Worm (Caenorhabditis elegans) whole organism, mixed stage, embryonic: ENCODE data around the gene T26C11.8.
A peak's percentile ranks its signal among the peaks of the same experiment; 100 is the strongest.

Experiments
- M03D4.4 ChIP-seq: sonication (generic microtip); optimal IDR thresholded peaks from 2 replicates; lab custom pipeline; 2017; ENCODE audit warnings: mild to moderate bottlenecking, missing genetic modification characterization, missing compliant biosample characterization
- blmp-1 ChIP-seq: fragments of 150-350 bp; optimal IDR thresholded peaks from 2 replicates; lab custom pipeline; 2014; ENCODE audit warnings: missing biosample characterization, missing genetic modification characterization
- ceh-39 ChIP-seq: fragments of 150-350 bp; optimal IDR thresholded peaks from 2 replicates; lab custom pipeline; 2014; ENCODE audit warnings: missing biosample characterization, missing genetic modification characterization
- ceh-43 ChIP-seq: fragments of 200-800 bp; sonication (Bioruptor generic); optimal IDR thresholded peaks from 2 replicates; lab custom pipeline; 2018; ENCODE audit warnings: mild to moderate bottlenecking, missing genetic modification characterization, moderate library complexity, missing compliant biosample characterization
- ces-1 ChIP-seq: fragments of 150-350 bp; optimal IDR thresholded peaks from 2 replicates; lab custom pipeline; 2014; ENCODE audit warnings: missing biosample characterization, missing genetic modification reagents, missing genetic modification characterization
- cnd-1 ChIP-seq: fragments of 200-800 bp; sonication (Bioruptor generic); optimal IDR thresholded peaks from 2 replicates; lab custom pipeline; 2018; ENCODE audit warnings: mild to moderate bottlenecking, missing genetic modification characterization, missing compliant biosample characterization
- drap-1 ChIP-seq: fragments of 200-800 bp; sonication (Bioruptor generic); optimal IDR thresholded peaks from 3 replicates; lab custom pipeline; 2018; ENCODE audit warnings: mild to moderate bottlenecking, missing genetic modification characterization, missing compliant biosample characterization
- elt-1 ChIP-seq: sonication (generic microtip); optimal IDR thresholded peaks from 2 replicates; lab custom pipeline; 2017; ENCODE audit warnings: missing genetic modification characterization, mild to moderate bottlenecking, missing compliant biosample characterization, antibody characterized with exemption, moderate library complexity, borderline replicate concordance; ENCODE audit not compliant: insufficient read depth
- elt-3 ChIP-seq: fragments of 150-350 bp; optimal IDR thresholded peaks from 2 replicates; lab custom pipeline; 2014; ENCODE audit warnings: missing biosample characterization, missing genetic modification characterization
- flh-1 ChIP-seq: fragments of 200-800 bp; sonication (Bioruptor generic); optimal IDR thresholded peaks from 2 replicates; lab custom pipeline; 2018; ENCODE audit warnings: mild to moderate bottlenecking, missing genetic modification characterization, moderate library complexity, missing compliant biosample characterization
- ham-2 ChIP-seq: fragments of 200-800 bp; sonication (Bioruptor generic); optimal IDR thresholded peaks from 2 replicates; lab custom pipeline; 2018; ENCODE audit warnings: mild to moderate bottlenecking, missing genetic modification characterization, missing compliant biosample characterization
- hlh-1 ChIP-seq: fragments of 150-350 bp; optimal IDR thresholded peaks from 2 replicates; lab custom pipeline; 2014; ENCODE audit warnings: missing biosample characterization, missing genetic modification reagents, missing genetic modification characterization
- lin-13 ChIP-seq: fragments of 150-350 bp; optimal IDR thresholded peaks from 2 replicates; lab custom pipeline; 2014; ENCODE audit warnings: missing biosample characterization, missing genetic modification characterization
- lin-32 ChIP-seq: fragments of 200-800 bp; sonication (Bioruptor generic); optimal IDR thresholded peaks from 2 replicates; lab custom pipeline; 2018; ENCODE audit warnings: mild to moderate bottlenecking, missing genetic modification characterization, missing compliant biosample characterization
- lsy-2 ChIP-seq: fragments of 150-350 bp; optimal IDR thresholded peaks from 2 replicates; lab custom pipeline; 2014; ENCODE audit warnings: missing biosample characterization, missing genetic modification characterization
- mab-5 ChIP-seq: fragments of 150-350 bp; optimal IDR thresholded peaks from 2 replicates; lab custom pipeline; 2014; ENCODE audit warnings: missing biosample characterization, missing genetic modification characterization
- mep-1 ChIP-seq: fragments of 150-350 bp; optimal IDR thresholded peaks from 2 replicates; lab custom pipeline; 2017; ENCODE audit warnings: missing biosample characterization, missing genetic modification reagents, missing genetic modification characterization, inconsistent platforms
- nhr-28 ChIP-seq: fragments of 150-350 bp; optimal IDR thresholded peaks from 2 replicates; lab custom pipeline; 2014; ENCODE audit warnings: missing biosample characterization, missing genetic modification characterization
- nhr-76 ChIP-seq: sonication (generic microtip); optimal IDR thresholded peaks from 2 replicates; lab custom pipeline; 2017; ENCODE audit warnings: missing biosample characterization, missing genetic modification characterization
- pha-4 ChIP-seq: fragments of 150-350 bp; optimal IDR thresholded peaks from 2 replicates; lab custom pipeline; 2018; ENCODE audit warnings: missing biosample characterization, missing genetic modification reagents, missing genetic modification characterization
- sem-2 ChIP-seq: fragments of 200-800 bp; sonication (Bioruptor generic); optimal IDR thresholded peaks from 2 replicates; lab custom pipeline; 2018; ENCODE audit warnings: mild to moderate bottlenecking, missing genetic modification characterization, missing compliant biosample characterization
- snpc-4 ChIP-seq: fragments of 150-350 bp; optimal IDR thresholded peaks from 2 replicates; lab custom pipeline; 2014; ENCODE audit warnings: missing biosample characterization, missing genetic modification characterization
- sptf-1 ChIP-seq: sonication (generic microtip); optimal IDR thresholded peaks from 2 replicates; lab custom pipeline; 2017; ENCODE audit warnings: mild to moderate bottlenecking, missing genetic modification characterization, moderate library complexity, missing compliant biosample characterization
- tbx-8 ChIP-seq: fragments of 200-800 bp; sonication (Bioruptor generic); optimal IDR thresholded peaks from 2 replicates; lab custom pipeline; 2018; ENCODE audit warnings: mild to moderate bottlenecking, missing genetic modification characterization, moderate library complexity, missing compliant biosample characterization
- unc-120 ChIP-seq: sonication (generic microtip); optimal IDR thresholded peaks from 2 replicates; lab custom pipeline; 2017; ENCODE audit warnings: missing genetic modification characterization, missing compliant biosample characterization; ENCODE audit not compliant: poor library complexity, severe bottlenecking
- unc-39 ChIP-seq: fragments of 150-350 bp; optimal IDR thresholded peaks from 2 replicates; lab custom pipeline; 2014; ENCODE audit warnings: missing biosample characterization, missing genetic modification characterization
- unc-62 ChIP-seq: fragments of 150-350 bp; optimal IDR thresholded peaks from 2 replicates; lab custom pipeline; 2014; ENCODE audit warnings: missing biosample characterization, missing genetic modification reagents, missing genetic modification characterization
- zip-8 ChIP-seq: fragments of 150-350 bp; optimal IDR thresholded peaks from 2 replicates; lab custom pipeline; 2014; ENCODE audit warnings: missing biosample characterization, missing genetic modification characterization
- ztf-11 ChIP-seq: fragments of 150-350 bp; optimal IDR thresholded peaks from 2 replicates; lab custom pipeline; 2014; ENCODE audit warnings: missing biosample characterization, missing genetic modification characterization

T26C11.8 gene

ce11 chrX:1845493-1845892, 15.0 kb upstream of the T26C11.8 start, which contains the start of gene T26C11.4:
T26C11.4 (minus strand) TSS chrX:1845546.
- TF ChIP-seq unc-120 (tag; lab: Kevin White, UChicago) (no peak), lin-32 (GFP tag; lab: Kevin White, UChicago) (no peak), ces-1 (peak; percentile 15), pha-4 (peak; percentile 3), ceh-39 (peak; percentile 67), cnd-1 (tag; lab: Kevin White, UChicago) (no peak), elt-3 (tag; lab: Kevin White, UChicago) (no peak), M03D4.4 (tag; lab: Kevin White, UChicago) (no peak), nhr-28 (no peak), lin-13 (tag; lab: Kevin White, UChicago) (no peak), tbx-8 (no peak), drap-1 (GFP tag; lab: Kevin White, UChicago) (no peak), mep-1 (peak; percentile 5)
- TF ChIP-seq, all 35 proteins: peak for 4

DNA sequence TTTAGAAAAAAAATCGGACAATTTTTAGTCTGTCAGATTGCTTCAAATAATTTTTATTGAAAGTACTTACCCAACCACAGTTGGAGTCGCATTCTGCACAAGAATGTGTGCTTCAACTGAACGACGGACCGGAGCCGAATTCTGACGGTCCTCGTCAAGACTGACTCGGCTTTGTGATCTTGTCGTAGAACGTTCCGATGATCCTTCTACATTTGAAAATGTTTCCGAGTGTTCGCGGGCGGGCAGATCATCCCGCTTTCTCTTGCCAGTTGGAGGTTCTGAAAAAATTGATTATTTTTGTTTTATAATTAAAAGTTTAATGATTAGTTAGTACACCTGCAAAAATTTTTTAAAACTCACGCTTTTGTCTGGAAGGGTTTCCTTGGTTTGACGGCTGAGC, 12.8 kb upstream of the T26C11.8 start:
- no peak for TF ChIP-seq lin-13 (tag; lab: Kevin White, UChicago)
- TF ChIP-seq unc-39 (tag; lab: Kevin White, UChicago), result no peak
- TF ChIP-seq ceh-43 (GFP tag; lab: Kevin White, UChicago), result no peak
- no peak for TF ChIP-seq cnd-1 (tag; lab: Kevin White, UChicago)

DNA sequence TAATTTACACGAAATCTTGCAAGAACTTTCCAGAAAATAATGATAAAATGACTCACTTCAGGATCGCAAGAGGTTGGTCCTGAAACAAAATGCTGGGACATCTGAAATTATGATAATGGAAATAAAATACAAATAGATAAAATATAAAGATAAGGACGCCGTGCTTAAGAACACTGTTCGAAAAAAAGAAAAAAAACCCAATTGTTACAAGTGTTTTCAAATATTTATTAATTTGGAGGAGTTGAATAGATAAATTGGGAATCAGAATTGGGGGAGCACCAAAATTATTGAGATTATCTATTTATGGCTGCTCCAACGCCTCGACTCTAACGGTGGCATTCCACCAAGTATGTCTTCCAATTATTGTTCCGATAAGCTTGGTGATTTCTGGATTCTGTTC, 11.9 kb upstream of the T26C11.8 start, which contains the start of gene ceh-41:
Gene ceh-41 (minus strand): TSS at position 101 of the 400 bp plus-strand sequence.
- TF ChIP-seq nhr-76 (tag; lab: Kevin White, UChicago) (no peak), sptf-1 (no peak), tbx-8 (no peak), M03D4.4 (tag; lab: Kevin White, UChicago) (no peak), unc-62 (no peak), hlh-1 (tag; lab: Kevin White, UChicago) (no peak)

ce11 chrX:1850525-1850924, 10.0 kb upstream of the T26C11.8 start:
- no peak for TF ChIP-seq snpc-4 (tag; lab: Kevin White, UChicago)
- peak; percentile 46 for TF ChIP-seq sptf-1
- TF ChIP-seq elt-3 (tag; lab: Kevin White, UChicago), result no peak
- TF ChIP-seq ces-1, result no peak
- TF ChIP-seq, all 35 proteins: peak for 1

DNA sequence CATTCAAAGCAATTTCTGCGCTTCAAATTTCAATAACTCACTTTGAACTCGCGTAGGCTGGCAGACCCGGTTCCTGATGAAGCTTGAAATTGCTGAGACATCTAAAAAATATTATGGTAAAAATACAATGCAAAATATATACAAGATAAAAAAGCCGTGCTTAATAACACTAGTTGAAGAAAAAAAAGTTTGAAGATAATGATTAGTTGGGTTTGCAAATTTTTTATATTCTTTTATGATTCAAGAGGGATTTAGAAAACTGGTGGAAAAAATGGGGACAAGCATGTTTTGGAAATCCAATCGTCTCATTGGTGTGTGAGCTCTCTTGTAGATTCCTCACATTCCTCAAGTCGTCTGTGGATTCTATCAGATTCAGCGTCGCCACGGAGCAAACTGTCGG, 7.9 kb upstream of the T26C11.8 start, which contains the start of gene ceh-21:
Gene ceh-21 (minus strand): TSS at position 101 of the 400 bp plus-strand sequence.
- TF ChIP-seq sem-2 (GFP tag; lab: Kevin White, UChicago) (no peak), zip-8 (tag; lab: Kevin White, UChicago) (no peak), blmp-1 (tag; lab: Kevin White, UChicago) (no peak), sptf-1 (no peak), mab-5 (tag; lab: Kevin White, UChicago) (no peak), flh-1 (no peak), unc-62 (no peak)

DNA sequence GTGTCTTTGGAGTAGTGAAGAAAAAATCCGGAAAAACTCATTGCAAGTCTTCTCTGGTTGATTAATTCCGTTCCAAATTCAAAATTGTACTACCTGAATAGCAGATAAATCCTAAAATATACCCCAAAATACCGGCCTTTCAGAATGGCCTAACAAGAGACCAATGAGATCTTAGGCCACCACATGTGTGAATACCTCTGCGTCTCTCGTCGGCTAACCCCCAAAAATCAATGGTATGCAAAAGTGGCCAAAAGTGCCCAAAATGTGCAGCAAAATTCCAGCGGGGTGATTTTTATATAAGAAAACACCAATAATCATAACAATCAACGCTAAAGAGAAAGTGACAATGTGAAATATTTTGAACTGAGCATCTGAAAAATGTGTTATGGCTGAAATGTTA, 6.9 kb upstream of the T26C11.8 start, which contains the start of gene T26C11.9:
Gene T26C11.9 (minus strand): TSS at position 254 of the 400 bp plus-strand sequence.
- TF ChIP-seq ces-1, result peak; percentile 17
- peak; percentile 4 for TF ChIP-seq unc-120 (tag; lab: Kevin White, UChicago)
- no peak for TF ChIP-seq sptf-1
- TF ChIP-seq elt-1 (tag; lab: Kevin White, UChicago), result no peak
- TF ChIP-seq pha-4, result no peak
- TF ChIP-seq ceh-43 (GFP tag; lab: Kevin White, UChicago), result no peak
- no peak for TF ChIP-seq mep-1
- TF ChIP-seq snpc-4 (tag; lab: Kevin White, UChicago), result no peak
- TF ChIP-seq lin-13 (tag; lab: Kevin White, UChicago), result no peak
- no peak for TF ChIP-seq lsy-2 (tag; lab: Kevin White, UChicago)
- TF ChIP-seq ham-2 (GFP tag; lab: Kevin White, UChicago), result no peak
- TF ChIP-seq ztf-11 (tag; lab: Kevin White, UChicago), result no peak
